Worm (Caenorhabditis elegans): Measurements from ENCODE around the gene unc-33.

DNA sequence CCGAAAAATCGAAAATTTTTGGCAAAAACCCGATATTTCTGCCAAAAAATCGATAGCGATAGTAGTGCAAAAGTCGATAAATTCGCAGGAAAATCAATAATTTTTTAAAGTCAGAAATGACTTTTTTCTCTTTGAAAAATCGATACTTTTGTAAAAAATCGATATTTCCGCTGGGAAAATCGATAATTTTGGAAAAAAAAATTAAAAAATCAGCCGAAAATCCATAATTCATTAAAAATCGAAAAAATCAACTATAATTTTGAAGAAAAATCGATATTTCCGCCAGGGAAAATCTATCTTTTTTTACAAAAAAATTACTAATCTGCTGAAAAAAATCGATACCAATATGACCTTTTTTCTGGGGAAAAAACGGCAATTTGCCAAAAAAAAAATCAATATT lies 14.8 kb downstream of the unc-33 start:
- TF ChIP-seq pha-4 (tag; optimal IDR thresholded peaks at IDR 0.05) (no peak), ama-1 (optimal IDR thresholded peaks at IDR 0.05) (no peak), R02D3.7 (tag; optimal IDR thresholded peaks at IDR 0.05) (no peak), sea-2 (GFP tag; optimal IDR thresholded peaks at IDR 0.05) (no peak), ztf-4 (tag; optimal IDR thresholded peaks at IDR 0.05) (no peak), snpc-4 (tag; optimal IDR thresholded peaks at IDR 0.05) (no peak)
